Worm (Caenorhabditis elegans) whole organism, L3 larva: ENCODE measurements around the gene ivns-1.

Experiments
- egl-5 ChIP-seq: fragments of 150-350 bp; optimal IDR thresholded peaks from 2 replicates; lab custom pipeline; 2017; ENCODE audit warnings: missing biosample characterization, missing genetic modification reagents, missing genetic modification characterization, inconsistent platforms
- elt-3 ChIP-seq, 3 experiments: fragments of 150-350 bp in 1 of 3; sonication (generic microtip) in 2 of 3; optimal IDR thresholded peaks; 2 replicates in 2 of 3; 4 replicates in 1 of 3; lab custom pipeline; 2014 to 2017; ENCODE audit warnings: missing biosample characterization in 3 of 3, missing genetic modification characterization in 3 of 3
- sea-2 ChIP-seq: fragments of 150-350 bp; sonication (generic microtip); optimal IDR thresholded peaks from 4 replicates; lab custom pipeline; 2014; ENCODE audit warnings: missing biosample characterization, missing genetic modification reagents, missing genetic modification characterization

Gene ivns-1

DNA sequence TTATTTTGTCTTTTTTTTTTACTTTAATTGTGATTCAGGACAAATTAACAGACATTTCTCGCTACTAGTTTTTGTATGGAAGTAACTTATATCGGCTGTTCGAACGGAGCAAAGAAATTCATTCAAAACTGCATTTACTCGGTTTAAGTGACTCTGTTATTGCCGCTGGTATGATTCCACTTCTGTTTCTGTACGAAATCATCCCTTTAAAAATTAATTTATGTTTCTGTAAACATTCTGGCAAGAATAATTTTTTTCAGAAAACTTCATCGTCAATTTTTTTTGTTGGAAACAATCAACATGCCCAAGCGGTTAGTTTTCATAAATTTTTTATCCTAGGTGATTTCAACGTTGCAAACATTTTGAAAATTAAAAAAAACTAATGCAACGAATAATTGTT is 54.4 kb downstream of the ivns-1 start, which contains the start of gene T24D5.3:
TSS of gene T24D5.3 (plus strand) at position 301 of the 400 bp plus-strand sequence.
- TF ChIP-seq sea-2 (GFP tag; lab: Kevin White, UChicago) = no peak
- no peak for TF ChIP-seq elt-3 (tag; optimal IDR thresholded peaks at IDR 0.05; lab: Kevin White, UChicago)
- no peak for TF ChIP-seq egl-5 (tag; lab: Kevin White, UChicago)
